Worm (Caenorhabditis elegans) whole organism, L4 larva: Measurements from ENCODE around the gene W03G11.3.

ENCODE experiments used
- F10B5.3 ChIP-seq: sonication (generic microtip); optimal IDR thresholded peaks from 2 replicates; lab custom pipeline; 2016; ENCODE audit warnings: mild to moderate bottlenecking, missing genetic modification characterization, missing compliant biosample characterization
- ama-1 ChIP-seq: fragments of 150-350 bp; optimal IDR thresholded peaks from 2 replicates; lab custom pipeline; 2014; ENCODE audit warnings: inconsistent platforms, mixed read lengths
- egl-27 ChIP-seq: sonication (generic microtip); optimal IDR thresholded peaks from 3 replicates; lab custom pipeline; 2017; ENCODE audit warnings: missing biosample characterization, missing genetic modification reagents, missing genetic modification characterization
- fos-1 ChIP-seq: fragments of 150-350 bp; optimal IDR thresholded peaks from 2 replicates; lab custom pipeline; 2014; ENCODE audit warnings: missing biosample characterization, missing genetic modification characterization
- nhr-237 ChIP-seq: sonication (generic microtip); optimal IDR thresholded peaks from 2 replicates; lab custom pipeline; 2017; ENCODE audit warnings: missing biosample characterization, missing genetic modification characterization
- rbr-2 ChIP-seq: sonication (generic microtip); optimal IDR thresholded peaks from 2 replicates; lab custom pipeline; 2016; ENCODE audit warnings: missing genotype, missing genetic modification characterization, missing compliant biosample characterization
- snpc-1.2 ChIP-seq: fragments of 200-800 bp; sonication (Bioruptor generic); IDR thresholded peaks from 2 replicates; pipeline ENCODE4 v1.3.6; 2022; ENCODE audit warnings: missing genetic modification reagents, missing genetic modification characterization, missing compliant biosample characterization
- spr-3 ChIP-seq: fragments of 200-800 bp; sonication (Bioruptor generic); optimal IDR thresholded peaks from 2 replicates; lab custom pipeline; 2018; ENCODE audit warnings: mild to moderate bottlenecking, missing genetic modification characterization, missing compliant biosample characterization
- zfp-2 ChIP-seq: sonication (generic microtip); optimal IDR thresholded peaks from 2 replicates; lab custom pipeline; 2016; ENCODE audit warnings: mild to moderate bottlenecking, missing genetic modification characterization, missing compliant biosample characterization

DNA sequence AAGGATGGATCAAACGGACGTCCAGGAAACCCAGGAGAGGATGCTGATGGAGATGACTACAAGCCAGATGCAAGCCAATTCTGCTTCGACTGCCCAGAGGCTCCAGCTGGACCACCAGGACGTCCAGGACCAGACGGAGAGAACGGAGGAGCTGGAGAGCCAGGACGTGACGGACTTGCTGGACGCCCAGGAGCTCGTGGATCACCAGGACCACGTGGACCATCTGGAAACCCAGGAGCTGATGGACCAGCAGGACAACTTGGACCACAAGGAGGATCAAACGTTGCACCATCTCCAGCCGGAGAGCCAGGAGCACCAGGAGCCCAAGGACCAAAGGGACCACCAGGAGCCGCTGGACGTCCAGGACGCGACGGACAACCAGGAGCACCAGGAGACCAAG lies 1.8 kb upstream of the W03G11.3 start:
- no peak for TF ChIP-seq nhr-237
- TF ChIP-seq spr-3, result no peak
- no peak for TF ChIP-seq rbr-2 (tag; lab: Kevin White, UChicago)
- no peak for TF ChIP-seq egl-27 (tag; lab: Kevin White, UChicago)
- TF ChIP-seq fos-1 (tag; lab: Kevin White, UChicago), result no peak
- TF ChIP-seq F10B5.3 (tag; lab: Kevin White, UChicago), result no peak
- TF ChIP-seq snpc-1.2 (GFP tag; lab: Robert Waterston, UW), result no peak
- no peak for TF ChIP-seq zfp-2 (tag; lab: Kevin White, UChicago)
- no peak for TF ChIP-seq ama-1
